Worm (Caenorhabditis elegans): ENCODE results near the gene hint-3.

DNA sequence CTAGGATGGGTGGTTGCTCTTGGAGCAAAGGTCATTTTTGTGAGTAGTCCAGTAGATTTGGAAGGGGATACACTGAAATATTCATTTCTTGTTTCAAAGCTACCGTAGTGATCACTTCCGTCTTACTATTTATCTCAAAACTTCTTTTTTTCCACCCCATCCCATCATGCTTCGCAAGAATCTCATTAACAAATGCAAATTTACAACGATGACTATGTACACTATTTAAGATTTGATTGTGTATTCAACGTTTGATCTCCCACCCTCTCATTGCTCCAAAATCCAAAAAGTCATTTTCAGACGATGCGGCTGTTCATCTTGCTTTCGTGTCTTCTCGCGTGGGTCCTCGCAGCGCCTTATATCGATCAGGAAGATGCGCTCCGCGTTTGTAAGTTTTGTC, 32.8 kb downstream of the hint-3 start, which contains the start of gene flp-21:
- TF ChIP-seq cey-2 (tag; optimal IDR thresholded peaks at IDR 0.05; ENCODE audit: borderline replicate concordance, insufficient read depth) (no peak), unc-39 (tag; optimal IDR thresholded peaks at IDR 0.05) (no peak), nhr-11 (tag; optimal IDR thresholded peaks at IDR 0.05) (no peak), lin-38 (GFP tag; IDR thresholded peaks at IDR 0.05) (no peak), nhr-25 (tag; optimal IDR thresholded peaks at IDR 0.05; ENCODE audit: borderline replicate concordance, insufficient read depth) (no peak)
